Fruit fly (Drosophila melanogaster) whole organism, prepupa: ENCODE results near the gene CG31279.

Experiments used
- Blimp-1 ChIP-seq: fragments of 200-800 bp; sonication (Bioruptor generic); optimal IDR thresholded peaks from 3 replicates; lab custom pipeline; 2017; ENCODE audit warnings: missing biosample characterization, missing genetic modification characterization, mild to moderate bottlenecking, moderate library complexity, missing genetic modification reagents
- CG10631 ChIP-seq: fragments of 200-800 bp; sonication (Bioruptor generic); optimal IDR thresholded peaks from 2 replicates; lab custom pipeline; 2016; ENCODE audit warnings: missing biosample characterization, missing genetic modification characterization
- CG10669 ChIP-seq: fragments of 200-800 bp; sonication (Bioruptor generic); optimal IDR thresholded peaks from 3 replicates; lab custom pipeline; 2018; ENCODE audit warnings: missing biosample characterization, mild to moderate bottlenecking, missing genetic modification characterization, moderate library complexity
- CG11294 ChIP-seq: fragments of 200-800 bp; sonication (Bioruptor generic); IDR thresholded peaks from 2 replicates; pipeline ENCODE4 v1.3.6; 2022; ENCODE audit warnings: missing biosample characterization, missing genetic modification characterization
- CG11762 ChIP-seq: fragments of 200-800 bp; sonication (Bioruptor generic); optimal IDR thresholded peaks from 3 replicates; lab custom pipeline; 2016; ENCODE audit warnings: missing biosample characterization, missing genetic modification characterization; ENCODE audit not compliant: insufficient read depth
- CG11902 ChIP-seq: fragments of 200-800 bp; sonication (Bioruptor generic); optimal IDR thresholded peaks from 3 replicates; lab custom pipeline; 2016; ENCODE audit warnings: missing biosample characterization, missing genetic modification characterization
- CG15336 ChIP-seq: fragments of 200-800 bp; sonication (Bioruptor generic); IDR thresholded peaks from 2 replicates; pipeline ENCODE4 v1.3.6; 2022; ENCODE audit warnings: missing biosample characterization, missing genetic modification characterization
- CG1621 ChIP-seq: fragments of 200-800 bp; sonication (Bioruptor generic); optimal IDR thresholded peaks from 3 replicates; lab custom pipeline; 2018; ENCODE audit warnings: missing biosample characterization, mild to moderate bottlenecking, missing genetic modification characterization
- CG3032 ChIP-seq: fragments of 200-800 bp; optimal IDR thresholded peaks from 2 replicates; lab custom pipeline; 2019; ENCODE audit warnings: missing biosample characterization, mild to moderate bottlenecking, missing genetic modification characterization, moderate library complexity
- CG34406 ChIP-seq: fragments of 200-800 bp; sonication (Bioruptor generic); optimal IDR thresholded peaks from 3 replicates; lab custom pipeline; 2016; ENCODE audit warnings: missing biosample characterization, missing genetic modification characterization
- CG3919 ChIP-seq: fragments of 200-800 bp; sonication (Bioruptor generic); optimal IDR thresholded peaks from 3 replicates; lab custom pipeline; 2016; ENCODE audit warnings: missing biosample characterization, missing genetic modification characterization
- CG4318 ChIP-seq: fragments of 200-800 bp; sonication (Bioruptor generic); optimal IDR thresholded peaks from 3 replicates; lab custom pipeline; 2017; ENCODE audit warnings: missing biosample characterization, mild to moderate bottlenecking, missing genetic modification characterization
- CG6276 ChIP-seq: fragments of 200-800 bp; sonication (Bioruptor generic); optimal IDR thresholded peaks from 2 replicates; lab custom pipeline; 2017; ENCODE audit warnings: missing biosample characterization, mild to moderate bottlenecking, missing genetic modification characterization
- CG6792 ChIP-seq: fragments of 200-800 bp; sonication (Bioruptor generic); optimal IDR thresholded peaks from 3 replicates; lab custom pipeline; 2016; ENCODE audit warnings: missing biosample characterization, missing genetic modification characterization
- CG6808 ChIP-seq: fragments of 200-800 bp; sonication (Bioruptor generic); optimal IDR thresholded peaks from 3 replicates; lab custom pipeline; 2017; ENCODE audit warnings: missing biosample characterization, missing genetic modification characterization, mild to moderate bottlenecking, moderate library complexity, missing genetic modification reagents
- CG6854 ChIP-seq: fragments of 200-800 bp; sonication (Bioruptor generic); optimal IDR thresholded peaks from 2 replicates; lab custom pipeline; 2017; ENCODE audit warnings: missing biosample characterization, mild to moderate bottlenecking, missing genetic modification characterization
- CG8119 ChIP-seq: fragments of 200-800 bp; sonication (Bioruptor generic); IDR thresholded peaks from 3 replicates; pipeline ENCODE4 v1.3.6; 2022; ENCODE audit warnings: missing biosample characterization, missing genetic modification characterization
- CG8632 ChIP-seq: fragments of 200-800 bp; sonication (Bioruptor generic); optimal IDR thresholded peaks from 3 replicates; lab custom pipeline; 2016; ENCODE audit warnings: missing biosample characterization, missing genetic modification characterization
- CG9139 ChIP-seq: fragments of 200-800 bp; sonication (Bioruptor generic); optimal IDR thresholded peaks from 3 replicates; lab custom pipeline; 2017; ENCODE audit warnings: missing biosample characterization, mild to moderate bottlenecking, missing genetic modification characterization
- Eip75B ChIP-seq: fragments of 200-800 bp; sonication (Bioruptor generic); optimal IDR thresholded peaks from 3 replicates; lab custom pipeline; 2016; ENCODE audit warnings: missing biosample characterization, missing genetic modification characterization
- Eip78C ChIP-seq: fragments of 200-800 bp; sonication (Bioruptor generic); peaks from one replicate; lab custom pipeline; 2016; ENCODE audit warnings: missing biosample characterization, missing genetic modification characterization
- Eip93F ChIP-seq: fragments of 200-800 bp; sonication (Bioruptor generic); optimal IDR thresholded peaks from 2 replicates; lab custom pipeline; 2016; ENCODE audit warnings: missing biosample characterization, mild to moderate bottlenecking, missing genetic modification characterization
- Ets21C ChIP-seq: fragments of 200-800 bp; sonication (Bioruptor generic); optimal IDR thresholded peaks from 3 replicates; lab custom pipeline; 2016; ENCODE audit warnings: missing biosample characterization, missing genetic modification characterization
- Gug ChIP-seq: fragments of 200-800 bp; sonication (Bioruptor generic); IDR thresholded peaks from 2 replicates; pipeline ENCODE4 v1.3.6; 2022; ENCODE audit warnings: missing biosample characterization, missing genetic modification characterization
- Hr39 ChIP-seq: fragments of 200-800 bp; sonication (Bioruptor generic); optimal IDR thresholded peaks from 2 replicates; lab custom pipeline; 2016; ENCODE audit warnings: missing biosample characterization, missing genetic modification characterization
- Lpt ChIP-seq: fragments of 200-800 bp; sonication (Bioruptor generic); optimal IDR thresholded peaks from 3 replicates; lab custom pipeline; 2016; ENCODE audit warnings: missing biosample characterization, missing genetic modification characterization
- Met ChIP-seq: fragments of 200-800 bp; sonication (Bioruptor generic); optimal IDR thresholded peaks from 3 replicates; lab custom pipeline; 2016; ENCODE audit warnings: missing biosample characterization, missing genetic modification characterization
- OdsH ChIP-seq: fragments of 200-800 bp; sonication (Bioruptor generic); optimal IDR thresholded peaks from 3 replicates; lab custom pipeline; 2016; ENCODE audit warnings: missing biosample characterization, missing genetic modification characterization
- Smox ChIP-seq: fragments of 200-800 bp; sonication (Bioruptor generic); optimal IDR thresholded peaks from 3 replicates; lab custom pipeline; 2016; ENCODE audit warnings: missing biosample characterization, missing genetic modification characterization
- Sox102F ChIP-seq: fragments of 200-800 bp; sonication (Bioruptor generic); optimal IDR thresholded peaks from 2 replicates; lab custom pipeline; 2016; ENCODE audit warnings: missing biosample characterization, mild to moderate bottlenecking, missing genetic modification characterization
- Sox14 ChIP-seq: fragments of 200-800 bp; sonication (Bioruptor generic); optimal IDR thresholded peaks from 3 replicates; lab custom pipeline; 2016; ENCODE audit warnings: missing biosample characterization, missing genetic modification characterization
- Sox15 ChIP-seq: fragments of 200-800 bp; sonication (Bioruptor generic); optimal IDR thresholded peaks from 3 replicates; lab custom pipeline; 2016; ENCODE audit warnings: missing biosample characterization, missing genetic modification characterization
- achi ChIP-seq: fragments of 200-800 bp; sonication (Bioruptor generic); optimal IDR thresholded peaks from 3 replicates; lab custom pipeline; 2016; ENCODE audit warnings: missing biosample characterization, missing genetic modification characterization
- acj6 ChIP-seq: fragments of 200-800 bp; sonication (Bioruptor generic); optimal IDR thresholded peaks from 3 replicates; lab custom pipeline; 2016; ENCODE audit warnings: missing biosample characterization, missing genetic modification characterization
- cyc ChIP-seq: fragments of 200-800 bp; sonication (Bioruptor generic); optimal IDR thresholded peaks from 3 replicates; lab custom pipeline; 2016; ENCODE audit warnings: missing biosample characterization, missing genetic modification characterization
- dac ChIP-seq: fragments of 200-800 bp; sonication (Bioruptor generic); optimal IDR thresholded peaks from 2 replicates; lab custom pipeline; 2017; ENCODE audit warnings: missing biosample characterization, mild to moderate bottlenecking, missing genetic modification characterization
- eg ChIP-seq: fragments of 200-800 bp; sonication (Bioruptor generic); IDR thresholded peaks from 3 replicates; pipeline ENCODE4 v1.3.6; 2022; ENCODE audit warnings: missing biosample characterization, missing genetic modification characterization
- esn ChIP-seq: fragments of 200-800 bp; sonication (Bioruptor generic); optimal IDR thresholded peaks from 2 replicates; lab custom pipeline; 2016; ENCODE audit warnings: missing biosample characterization, mild to moderate bottlenecking, missing genetic modification characterization, moderate library complexity
- fd59A ChIP-seq: fragments of 200-800 bp; sonication (Bioruptor generic); optimal IDR thresholded peaks from 2 replicates; lab custom pipeline; 2017; ENCODE audit warnings: missing biosample characterization, mild to moderate bottlenecking, missing genetic modification characterization, missing genetic modification reagents
- fkh ChIP-seq: fragments of 200-800 bp; sonication (Bioruptor generic); optimal IDR thresholded peaks from 3 replicates; lab custom pipeline; 2017; ENCODE audit warnings: missing biosample characterization, mild to moderate bottlenecking, missing genetic modification characterization, moderate library complexity
- lz ChIP-seq: fragments of 200-800 bp; sonication (Bioruptor generic); optimal IDR thresholded peaks from 3 replicates; lab custom pipeline; 2016; ENCODE audit warnings: missing biosample characterization, missing genetic modification characterization
- net ChIP-seq: fragments of 200-800 bp; sonication (Bioruptor generic); optimal IDR thresholded peaks from 3 replicates; lab custom pipeline; 2016; ENCODE audit warnings: missing biosample characterization, missing genetic modification characterization
- pdm3 ChIP-seq: fragments of 200-800 bp; sonication (Bioruptor generic); optimal IDR thresholded peaks from 3 replicates; lab custom pipeline; 2016; ENCODE audit warnings: missing biosample characterization, missing genetic modification characterization
- salr ChIP-seq, 2 experiments: fragments of 200-800 bp; sonication (Bioruptor generic); optimal IDR thresholded peaks; 3 replicates each; lab custom pipeline; 2016 to 2018; ENCODE audit warnings: missing biosample characterization in 2 of 2, missing genetic modification characterization in 2 of 2, mild to moderate bottlenecking in 1 of 2
- spab ChIP-seq: fragments of 200-800 bp; sonication (Bioruptor generic); optimal IDR thresholded peaks from 2 replicates; lab custom pipeline; 2017; ENCODE audit warnings: missing biosample characterization, mild to moderate bottlenecking, missing genetic modification characterization, missing genetic modification reagents
- ss ChIP-seq, 2 experiments: fragments of 200-800 bp; sonication (Bioruptor generic); optimal IDR thresholded peaks; 2 replicates in 1 of 2; 3 replicates in 1 of 2; lab custom pipeline; 2017 to 2018; ENCODE audit warnings: mild to moderate bottlenecking in 2 of 2, missing biosample characterization in 2 of 2, missing genetic modification characterization in 2 of 2, moderate library complexity in 1 of 2
- svp ChIP-seq: fragments of 200-800 bp; sonication (Bioruptor generic); peaks from one replicate; lab custom pipeline; 2016; ENCODE audit warnings: missing biosample characterization, missing genetic modification characterization
- vri ChIP-seq: fragments of 200-800 bp; sonication (Bioruptor generic); optimal IDR thresholded peaks from 3 replicates; lab custom pipeline; 2016; ENCODE audit warnings: missing biosample characterization, mild to moderate bottlenecking, missing genetic modification characterization

The CG31279 gene

DNA sequence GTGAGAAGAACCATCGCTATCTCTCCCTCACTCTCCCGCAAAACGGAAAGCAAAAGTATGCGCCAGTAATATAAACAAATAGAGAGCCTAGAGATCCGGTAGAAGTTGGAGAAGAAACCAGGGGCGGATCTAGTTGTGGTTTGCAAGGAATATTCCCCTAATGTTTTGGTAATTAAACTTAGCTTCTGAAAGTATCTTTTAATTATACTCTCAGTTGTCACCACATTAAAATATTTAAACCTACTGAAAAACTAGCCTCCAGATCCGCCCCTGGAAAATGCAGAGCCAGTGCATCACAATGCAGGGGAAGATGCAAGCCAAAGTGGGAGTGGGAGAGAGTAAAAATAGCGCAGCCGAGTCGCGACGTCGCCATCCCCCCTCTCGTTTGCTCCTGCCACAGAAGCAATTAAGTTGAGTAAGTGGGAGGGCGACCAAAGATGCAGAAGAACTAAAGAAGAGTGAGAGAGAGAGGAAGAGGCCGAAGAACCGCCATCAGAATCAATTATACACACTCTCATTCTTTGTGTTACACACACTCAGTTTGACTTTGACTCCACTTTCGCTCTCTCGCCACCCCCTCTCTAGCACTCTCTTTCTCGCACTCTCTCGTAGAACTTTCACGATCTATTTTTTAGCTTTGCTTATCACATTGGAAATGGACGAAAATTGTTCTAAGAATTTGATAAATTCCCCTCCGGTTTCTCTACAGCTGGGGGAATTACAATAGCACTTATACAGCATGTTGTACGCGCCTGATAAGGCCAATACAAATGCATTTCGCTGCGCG is 18.9 kb downstream of the CG31279 start (continued):
- TF ChIP-seq CG3032 (peak; percentile 99), CG6792 (GFP tag; lab: Kevin White, UChicago) (peak; percentile 97), CG9139 (peak; percentile 97), Eip75B (GFP tag; lab: Kevin White, UChicago) (peak; percentile 99), CG34406 (peak; percentile 92), esn (GFP tag; lab: Kevin White, UChicago) (peak; percentile 92), svp (peak; percentile 93), Gug (GFP tag; lab: Robert Waterston, UW) (peak; percentile 99), CG3919 (GFP tag; lab: Kevin White, UChicago) (peak; percentile 99), CG8632 (GFP tag; lab: Kevin White, UChicago) (peak; percentile 93), vri (GFP tag; lab: Kevin White, UChicago) (peak; percentile 56), Sox102F (GFP tag; lab: Kevin White, UChicago) (peak; percentile 81), Eip78C (GFP tag; lab: Kevin White, UChicago) (peak; percentile 99), Lpt (peak; percentile 97), CG11902 (GFP tag; lab: Kevin White, UChicago) (peak; percentile 99), Hr39 (GFP tag; lab: Kevin White, UChicago) (peak; percentile 93), salr (GFP tag; optimal IDR thresholded peaks at IDR 0.05; lab: Kevin White, UChicago) (peak; percentile 97 to 99), CG11294 (GFP tag; lab: Robert Waterston, UW) (peak; percentile 98), dac (GFP tag; lab: Kevin White, UChicago) (peak; percentile 97), CG4318 (GFP tag; lab: Kevin White, UChicago) (peak; percentile 98), CG6854 (GFP tag; lab: Kevin White, UChicago) (peak; percentile 37), ss (GFP tag; optimal IDR thresholded peaks at IDR 0.05; lab: Kevin White, UChicago) (peak; percentile 98), Sox15 (peak; percentile 96), Eip93F (GFP tag; lab: Kevin White, UChicago) (no peak), OdsH (GFP tag; lab: Kevin White, UChicago) (peak; percentile 97), CG6808 (GFP tag; lab: Kevin White, UChicago) (peak; percentile 98), fd59A (peak; percentile 99), acj6 (GFP tag; lab: Kevin White, UChicago) (peak; percentile 98), lz (peak; percentile 94), Ets21C (peak; percentile 86), spab (peak; percentile 99), CG6276 (GFP tag; lab: Kevin White, UChicago) (peak; percentile 89), fkh (GFP tag; lab: Kevin White, UChicago) (peak; percentile 67), net (GFP tag; lab: Kevin White, UChicago) (peak; percentile 97), Smox (no peak), CG1621 (peak; percentile 98), Met (GFP tag; lab: Kevin White, UChicago) (peak; percentile 87), CG10631 (GFP tag; lab: Kevin White, UChicago) (peak; percentile 99), cyc (peak; percentile 95)

DNA sequence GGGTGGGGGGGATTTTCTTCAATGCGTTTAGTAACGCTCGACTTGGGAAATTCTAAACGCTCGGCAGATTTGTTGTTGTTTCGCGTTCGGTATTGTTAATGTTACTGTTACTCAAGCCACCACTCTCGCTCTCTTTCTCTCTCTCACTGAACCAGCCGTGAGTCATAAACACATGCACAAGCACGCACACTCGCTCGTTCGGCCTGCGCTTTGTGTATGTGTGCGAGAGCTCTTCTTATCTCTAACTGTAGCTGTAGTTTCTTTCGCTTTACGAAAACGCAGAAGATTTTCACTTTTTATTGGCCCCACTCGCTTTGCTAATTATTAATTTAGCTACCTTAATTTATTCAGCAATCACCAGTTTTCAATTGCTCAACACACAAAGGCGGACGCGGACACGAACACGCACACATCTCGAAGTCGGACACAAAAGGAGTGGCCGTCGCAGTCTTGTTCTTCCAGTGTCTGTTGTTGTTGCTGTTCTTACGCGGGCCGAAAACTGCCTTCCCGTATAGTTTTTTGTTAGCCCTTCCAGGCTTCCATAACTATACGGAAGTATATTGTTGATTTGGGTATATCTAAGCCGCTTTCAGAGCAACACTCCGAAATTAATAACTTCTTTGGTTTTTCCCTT is 22.6 kb downstream of the CG31279 start:
- TF ChIP-seq CG11762 (GFP tag; lab: Kevin White, UChicago) (no peak), fkh (GFP tag; lab: Kevin White, UChicago) (no peak), ss (GFP tag; optimal IDR thresholded peaks at IDR 0.05; lab: Kevin White, UChicago) (peak in 1 of 2 experiments; percentile 40), Eip78C (GFP tag; lab: Kevin White, UChicago) (peak; percentile 45), Sox14 (GFP tag; lab: Kevin White, UChicago) (peak; percentile 40), eg (GFP tag; lab: Robert Waterston, UW) (no peak), CG10669 (GFP tag; lab: Kevin White, UChicago) (no peak), CG8632 (GFP tag; lab: Kevin White, UChicago) (no peak), CG6854 (GFP tag; lab: Kevin White, UChicago) (peak; percentile 46), vri (GFP tag; lab: Kevin White, UChicago) (peak; percentile 24), CG15336 (GFP tag; lab: Robert Waterston, UW) (0 out of 2 replicates have a peak, but pooled peaks have one; percentile 26), CG11294 (GFP tag; lab: Robert Waterston, UW) (no peak), Eip93F (GFP tag; lab: Kevin White, UChicago) (no peak), achi (GFP tag; lab: Kevin White, UChicago) (no peak), CG8119 (no peak), pdm3 (GFP tag; lab: Kevin White, UChicago) (no peak), Ets21C (no peak), net (GFP tag; lab: Kevin White, UChicago) (no peak), Blimp-1 (peak; percentile 20)
- TF ChIP-seq, all 60 proteins: peak for 7
